Worm (Caenorhabditis elegans) whole organism, early embryonic: Measurements from ENCODE around the gene tiar-1.
"Not testable (repeated sequence)": the region's sequence is repeated elsewhere in the genome, so short reads cannot be mapped to it uniquely, and the experiment has no call there.

Experiments used
- B0310.2 ChIP-seq: sonication (generic microtip); optimal IDR thresholded peaks from 2 replicates; lab custom pipeline; 2016; ENCODE audit warnings: mild to moderate bottlenecking, missing genetic modification characterization, missing compliant biosample characterization
- F13C5.2 ChIP-seq: sonication (generic microtip); optimal IDR thresholded peaks from 2 replicates; lab custom pipeline; 2017; ENCODE audit warnings: mild to moderate bottlenecking, missing genetic modification characterization, inconsistent platforms, missing compliant biosample characterization
- aly-1 ChIP-seq: sonication (generic microtip); optimal IDR thresholded peaks from 2 replicates; lab custom pipeline; 2016; ENCODE audit warnings: missing genetic modification characterization, missing compliant biosample characterization
- ama-1 ChIP-seq: fragments of 150-350 bp; optimal IDR thresholded peaks from 2 replicates; lab custom pipeline; 2014
- ceh-13 ChIP-seq: fragments of 200-800 bp; sonication (Bioruptor generic); optimal IDR thresholded peaks from 2 replicates; lab custom pipeline; 2018; ENCODE audit warnings: mild to moderate bottlenecking, missing genetic modification characterization, missing compliant biosample characterization
- ceh-36 ChIP-seq: sonication (generic microtip); optimal IDR thresholded peaks from 2 replicates; lab custom pipeline; 2016; ENCODE audit warnings: missing genetic modification characterization, inconsistent platforms, missing compliant biosample characterization
- ets-7 ChIP-seq: sonication (generic microtip); optimal IDR thresholded peaks from 2 replicates; lab custom pipeline; 2016; ENCODE audit warnings: missing genotype, missing genetic modification characterization, missing compliant biosample characterization
- flt-1 ChIP-seq: fragments of 200-800 bp; sonication (Bioruptor generic); IDR thresholded peaks from 2 replicates; pipeline ENCODE4 v1.3.6; 2022; ENCODE audit warnings: missing genetic modification characterization, missing compliant biosample characterization
- hmbx-1 ChIP-seq: sonication (generic microtip); optimal IDR thresholded peaks from 2 replicates; lab custom pipeline; 2016; ENCODE audit warnings: mild to moderate bottlenecking, missing genetic modification characterization, missing compliant biosample characterization
- hmg-4 ChIP-seq: fragments of 200-800 bp; sonication (Bioruptor generic); optimal IDR thresholded peaks from 2 replicates; lab custom pipeline; 2018; ENCODE audit warnings: mild to moderate bottlenecking, missing genetic modification characterization, missing compliant biosample characterization
- hnd-1 ChIP-seq: sonication (generic microtip); optimal IDR thresholded peaks from 2 replicates; lab custom pipeline; 2016; ENCODE audit warnings: missing genetic modification characterization, missing compliant biosample characterization
- pes-1 ChIP-seq: fragments of 200-800 bp; sonication (Bioruptor generic); IDR thresholded peaks from 2 replicates; pipeline ENCODE4 v1.3.6; 2022; ENCODE audit warnings: missing genetic modification reagents, missing genetic modification characterization, missing compliant biosample characterization
- scrt-1 ChIP-seq: fragments of 200-800 bp; sonication (Bioruptor generic); IDR thresholded peaks from 2 replicates; pipeline ENCODE4 v1.3.6; 2022; ENCODE audit warnings: missing genetic modification characterization, missing compliant biosample characterization
- sea-1 ChIP-seq: fragments of 200-800 bp; sonication (Bioruptor generic); conservative IDR thresholded peaks from 2 replicates; pipeline ENCODE4 v1.3.6; 2022; ENCODE audit warnings: missing genetic modification characterization, missing compliant biosample characterization
- tbx-11 ChIP-seq: fragments of 200-800 bp; sonication (Bioruptor generic); IDR thresholded peaks from 2 replicates; pipeline ENCODE4 v1.3.6; 2022; ENCODE audit warnings: missing genetic modification characterization, missing compliant biosample characterization
- tbx-37 ChIP-seq: fragments of 200-800 bp; sonication (Bioruptor generic); conservative IDR thresholded peaks from 2 replicates; pipeline ENCODE4 v1.3.6; 2022; ENCODE audit warnings: missing genetic modification reagents, missing genetic modification characterization, missing compliant biosample characterization
- tra-4 ChIP-seq: sonication (generic microtip); optimal IDR thresholded peaks from 2 replicates; lab custom pipeline; 2017; ENCODE audit warnings: missing genetic modification characterization, missing compliant biosample characterization

Gene tiar-1

DNA sequence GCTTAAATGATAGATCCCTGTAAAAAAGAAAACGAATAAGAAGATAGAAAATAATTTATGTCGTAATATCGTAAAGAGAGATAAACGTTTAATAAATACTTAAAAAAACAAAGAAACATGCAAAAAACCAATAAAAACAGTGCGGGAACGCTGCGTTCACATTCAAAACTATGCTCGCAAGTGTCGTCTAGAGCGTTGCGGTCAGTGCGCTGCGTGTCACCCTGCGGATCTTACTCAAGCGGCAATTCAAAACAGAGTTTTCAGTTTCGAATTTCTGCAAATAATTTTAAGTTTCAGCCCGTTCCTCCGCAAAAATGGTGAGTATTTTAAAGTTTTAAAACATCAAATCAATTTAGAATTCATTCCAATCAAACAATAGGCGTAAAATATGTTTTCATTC, at the start of gene tiar-1, which contains the start of gene lelo-4:
TSS of gene tiar-1 (minus strand) at position 17 of the 400 bp plus-strand sequence.
TSS of gene lelo-4 (plus strand) at position 118 of the 400 bp plus-strand sequence.
- TF ChIP-seq ama-1 (lab: Kevin White, UChicago), result no peak
- TF ChIP-seq F13C5.2 (tag; lab: Kevin White, UChicago), result peak; percentile 29
- no peak for TF ChIP-seq tbx-11
- TF ChIP-seq hmg-4 (GFP tag; lab: Kevin White, UChicago), result peak; percentile 7

DNA sequence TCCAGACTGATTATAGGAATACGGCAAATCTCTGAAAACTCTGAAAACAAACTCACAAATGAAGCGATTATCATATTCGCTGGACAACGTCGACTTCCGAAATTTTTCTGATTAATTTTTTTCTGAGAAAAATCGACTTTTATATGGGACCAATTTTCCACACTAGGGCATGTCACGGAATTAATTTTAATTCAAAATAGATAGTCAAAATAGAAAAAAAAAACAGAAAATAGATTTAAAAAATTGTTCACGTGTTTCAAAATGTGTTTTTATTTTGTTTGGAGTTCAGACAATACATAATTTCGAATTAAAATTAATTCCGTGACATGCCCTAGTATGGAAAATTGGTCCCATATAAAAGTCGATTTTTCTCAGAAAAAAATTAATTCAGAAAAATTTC, 43.0 kb upstream of the tiar-1 start, which contains the start of the genes F10C1.3 and F10C1.23:
TSS of gene F10C1.3 (minus strand) at position 101 of the 400 bp plus-strand sequence.
TSS of gene F10C1.23 (plus strand) at position 385 of the 400 bp plus-strand sequence.
- TF ChIP-seq tbx-37 (GFP tag; lab: Robert Waterston, UW); ceh-13; F13C5.2 (tag; lab: Kevin White, UChicago): not testable (repeated sequence)

DNA sequence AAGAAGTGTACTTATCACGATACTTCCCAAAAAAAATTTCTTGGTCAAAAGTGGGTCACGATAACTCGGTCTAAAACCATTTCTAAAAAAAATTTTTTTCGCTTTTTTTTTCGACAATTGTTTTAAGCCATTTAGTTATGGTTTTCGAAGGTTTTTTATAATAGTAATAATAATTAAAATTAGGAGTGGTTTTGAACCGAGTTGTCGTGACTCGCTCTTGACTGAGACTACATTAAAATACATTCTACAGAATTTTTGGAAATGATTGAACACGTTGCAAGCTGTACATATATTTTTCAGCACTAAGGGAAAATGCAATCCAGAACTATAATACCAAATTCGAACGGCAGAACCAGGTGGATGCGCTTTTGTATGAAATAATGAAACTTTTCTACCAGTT, 39.5 kb upstream of the tiar-1 start, which contains the start of gene F10C1.8:
TSS of gene F10C1.8 (plus strand) at position 301 of the 400 bp plus-strand sequence.
- no peak for TF ChIP-seq hnd-1
- no peak for TF ChIP-seq pes-1 (GFP tag; lab: Robert Waterston, UW)
- no peak for TF ChIP-seq hmg-4 (GFP tag; lab: Kevin White, UChicago)
- no peak for TF ChIP-seq aly-1 (tag; lab: Kevin White, UChicago)
- TF ChIP-seq F13C5.2 (tag; lab: Kevin White, UChicago), result no peak
- no peak for TF ChIP-seq tbx-11
- TF ChIP-seq ceh-13, result no peak
- TF ChIP-seq ceh-36, result no peak
- TF ChIP-seq tbx-37 (GFP tag; lab: Robert Waterston, UW), result no peak
- no peak for TF ChIP-seq hmbx-1 (tag; lab: Kevin White, UChicago)
- TF ChIP-seq scrt-1 (GFP tag; lab: Robert Waterston, UW), result no peak
- TF ChIP-seq tra-4 (tag; lab: Kevin White, UChicago), result no peak
- TF ChIP-seq sea-1, result no peak
- no peak for TF ChIP-seq B0310.2 (tag; lab: Kevin White, UChicago)
- no peak for TF ChIP-seq ets-7 (tag; lab: Kevin White, UChicago)
- TF ChIP-seq ama-1 (lab: Kevin White, UChicago), result no peak
- no peak for TF ChIP-seq flt-1

DNA sequence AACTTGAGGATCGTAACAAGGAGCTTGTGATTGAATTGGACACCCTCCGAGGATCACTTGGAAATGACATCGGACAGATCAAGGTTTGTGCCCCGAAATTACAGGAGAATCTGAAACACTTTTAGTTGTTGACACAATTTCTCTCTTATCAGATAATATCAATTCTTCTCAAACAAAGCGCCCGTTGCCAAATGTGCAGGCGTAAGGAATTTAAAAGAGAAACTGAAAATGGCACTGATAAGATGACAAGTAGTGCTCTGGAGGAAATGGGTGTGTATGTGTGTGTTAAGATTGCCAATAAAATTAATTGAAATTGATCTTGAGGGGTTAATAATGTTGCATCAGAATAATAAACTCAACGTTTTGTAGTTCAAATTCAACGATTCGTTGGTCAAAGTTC, 36.7 kb upstream of the tiar-1 start:
- no peak for TF ChIP-seq ceh-36
- TF ChIP-seq F13C5.2 (tag; lab: Kevin White, UChicago), result no peak
- TF ChIP-seq ama-1 (lab: Kevin White, UChicago), result no peak
- no peak for TF ChIP-seq tbx-37 (GFP tag; lab: Robert Waterston, UW)
- TF ChIP-seq ceh-13, result no peak
- no peak for TF ChIP-seq scrt-1 (GFP tag; lab: Robert Waterston, UW)
- TF ChIP-seq hmg-4 (GFP tag; lab: Kevin White, UChicago), result no peak
- TF ChIP-seq tbx-11, result no peak
- no peak for TF ChIP-seq pes-1 (GFP tag; lab: Robert Waterston, UW)
- TF ChIP-seq hmbx-1 (tag; lab: Kevin White, UChicago), result no peak
- TF ChIP-seq hnd-1, result no peak
- TF ChIP-seq tra-4 (tag; lab: Kevin White, UChicago), result no peak
- no peak for TF ChIP-seq flt-1
- TF ChIP-seq B0310.2 (tag; lab: Kevin White, UChicago), result no peak
- TF ChIP-seq sea-1, result no peak
- no peak for TF ChIP-seq aly-1 (tag; lab: Kevin White, UChicago)
- TF ChIP-seq ets-7 (tag; lab: Kevin White, UChicago), result no peak

DNA sequence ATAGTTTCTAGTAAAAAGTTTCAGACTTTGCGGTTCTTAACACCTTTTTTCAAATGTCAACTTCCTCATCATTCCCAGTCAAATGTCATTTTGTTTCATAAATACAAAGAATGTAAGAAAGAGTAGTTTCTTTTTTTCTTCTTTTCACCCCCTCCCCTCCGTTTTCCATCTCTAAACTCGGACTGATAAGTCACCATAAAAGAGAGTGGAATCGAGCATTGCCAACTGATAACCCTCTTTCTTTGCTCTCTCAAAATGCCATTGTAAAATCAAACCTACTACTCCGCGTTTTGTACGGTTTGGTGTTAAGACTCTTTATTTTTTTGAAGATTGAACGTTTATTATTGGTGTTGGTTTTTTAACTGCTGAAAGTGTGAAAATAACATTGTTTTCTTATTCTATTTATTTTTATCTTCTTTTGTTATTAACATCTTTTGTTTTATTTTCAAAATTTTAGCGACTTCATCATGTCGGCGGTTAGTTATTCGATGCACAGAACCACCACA, 35.2 kb upstream of the tiar-1 start, which contains the start of gene ifb-2:
TSS of gene ifb-2 (plus strand) at position 456 of the 506 bp plus-strand sequence.
- no peak for TF ChIP-seq hnd-1
- no peak for TF ChIP-seq scrt-1 (GFP tag; lab: Robert Waterston, UW)
- no peak for TF ChIP-seq B0310.2 (tag; lab: Kevin White, UChicago)
- TF ChIP-seq tra-4 (tag; lab: Kevin White, UChicago), result no peak
- no peak for TF ChIP-seq ceh-36
- TF ChIP-seq aly-1 (tag; lab: Kevin White, UChicago), result no peak
- no peak for TF ChIP-seq hmg-4 (GFP tag; lab: Kevin White, UChicago)
- TF ChIP-seq ets-7 (tag; lab: Kevin White, UChicago), result no peak
- TF ChIP-seq tbx-37 (GFP tag; lab: Robert Waterston, UW), result no peak
- TF ChIP-seq sea-1, result no peak
- no peak for TF ChIP-seq flt-1
- TF ChIP-seq hmbx-1 (tag; lab: Kevin White, UChicago), result no peak
- TF ChIP-seq pes-1 (GFP tag; lab: Robert Waterston, UW), result no peak
- no peak for TF ChIP-seq ceh-13
- no peak for TF ChIP-seq tbx-11
- TF ChIP-seq F13C5.2 (tag; lab: Kevin White, UChicago), result no peak
- TF ChIP-seq ama-1 (lab: Kevin White, UChicago), result no peak

DNA sequence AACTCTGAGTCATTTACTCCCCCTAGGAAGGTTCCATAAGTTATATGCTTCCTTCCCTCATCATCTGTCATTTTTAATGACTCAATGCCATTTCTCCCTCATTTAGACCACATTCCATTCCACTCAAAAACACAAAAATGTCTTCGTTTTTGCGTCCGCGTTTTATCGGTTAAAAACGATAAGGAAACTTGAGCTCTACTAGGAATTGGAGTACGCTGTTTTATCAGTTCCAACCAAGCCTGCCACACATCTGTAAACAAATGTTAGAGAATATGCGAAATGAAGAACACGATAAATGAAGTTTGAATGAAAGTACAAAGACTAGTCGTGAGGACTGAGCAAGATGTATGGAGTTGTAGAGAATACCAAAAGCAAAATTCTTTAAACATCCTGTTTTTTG, 33.8 kb upstream of the tiar-1 start:
- TF ChIP-seq scrt-1 (GFP tag; lab: Robert Waterston, UW), result no peak
- TF ChIP-seq F13C5.2 (tag; lab: Kevin White, UChicago), result no peak
- TF ChIP-seq tbx-37 (GFP tag; lab: Robert Waterston, UW), result no peak
- TF ChIP-seq hmg-4 (GFP tag; lab: Kevin White, UChicago), result no peak
- TF ChIP-seq ceh-36, result no peak
- no peak for TF ChIP-seq B0310.2 (tag; lab: Kevin White, UChicago)
- TF ChIP-seq ceh-13, result no peak
- no peak for TF ChIP-seq hmbx-1 (tag; lab: Kevin White, UChicago)

DNA sequence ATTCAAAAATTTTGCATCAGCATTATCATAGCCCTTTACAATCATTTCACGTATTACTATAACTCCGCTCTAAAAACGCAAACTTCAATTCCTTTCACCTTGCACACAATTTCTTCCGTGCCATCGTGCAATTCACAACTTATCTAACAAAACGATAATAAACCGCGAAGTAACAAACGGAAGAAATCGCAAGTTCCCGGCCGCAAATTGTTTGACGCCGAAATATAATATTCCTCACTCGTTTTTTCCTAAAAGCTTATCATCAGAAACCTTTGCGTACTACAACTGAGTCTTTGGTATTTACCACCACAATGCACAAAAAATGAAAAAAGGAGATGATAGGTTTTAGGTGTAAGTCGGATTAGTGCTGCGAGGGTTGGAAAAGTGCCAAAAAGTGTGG, 32.7 kb upstream of the tiar-1 start:
- TF ChIP-seq ceh-36 (no peak), sea-1 (no peak), hnd-1 (no peak), tbx-37 (GFP tag; lab: Robert Waterston, UW) (no peak), ama-1 (lab: Kevin White, UChicago) (no peak)

DNA sequence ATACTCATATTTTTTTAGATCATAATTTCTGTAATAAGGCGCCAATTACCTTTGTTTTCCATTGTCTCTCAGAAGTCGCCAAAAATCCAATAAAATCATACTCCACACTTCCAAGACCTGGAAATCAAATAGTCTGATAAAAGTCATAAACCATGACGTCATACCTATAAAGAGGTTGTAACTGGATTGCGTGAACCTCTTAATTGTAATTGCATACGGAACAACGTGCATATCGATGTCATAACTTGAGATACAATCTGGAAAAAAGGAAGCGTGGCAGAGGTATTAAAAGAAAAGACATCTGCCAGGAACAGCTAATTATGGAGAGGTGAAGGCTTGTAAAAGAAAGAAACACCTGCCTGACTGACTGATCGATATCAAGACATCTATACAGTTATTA, 30.5 kb upstream of the tiar-1 start, which contains the start of gene F10C1.9:
TSS of gene F10C1.9 (minus strand) at position 197 of the 400 bp plus-strand sequence.
- TF ChIP-seq tbx-37 (GFP tag; lab: Robert Waterston, UW), result no peak
- no peak for TF ChIP-seq hmg-4 (GFP tag; lab: Kevin White, UChicago)
- no peak for TF ChIP-seq flt-1
- TF ChIP-seq ama-1 (lab: Kevin White, UChicago), result no peak
- TF ChIP-seq hmbx-1 (tag; lab: Kevin White, UChicago), result no peak
- TF ChIP-seq aly-1 (tag; lab: Kevin White, UChicago), result no peak
- TF ChIP-seq scrt-1 (GFP tag; lab: Robert Waterston, UW), result no peak
- TF ChIP-seq ets-7 (tag; lab: Kevin White, UChicago), result no peak
- no peak for TF ChIP-seq ceh-36
- TF ChIP-seq pes-1 (GFP tag; lab: Robert Waterston, UW), result no peak
- TF ChIP-seq sea-1, result no peak
- no peak for TF ChIP-seq tra-4 (tag; lab: Kevin White, UChicago)
- TF ChIP-seq F13C5.2 (tag; lab: Kevin White, UChicago), result no peak
- TF ChIP-seq tbx-11, result no peak
- TF ChIP-seq ceh-13, result no peak
- TF ChIP-seq B0310.2 (tag; lab: Kevin White, UChicago), result no peak
